Fruit fly (Drosophila melanogaster): ENCODE results near the gene CG13965.

Gene CG13965

dm6 chr2L:19916982-19917381, 45.2 kb downstream of the CG13965 start:
- TF ChIP-seq CG8478 (optimal IDR thresholded peaks at IDR 0.05) (no peak), CTCF (optimal IDR thresholded peaks at IDR 0.05) (no peak)

- TF ChIP-seq CTCF (optimal IDR thresholded peaks at IDR 0.05) (peak; percentile 32 to 75), CG8478 (optimal IDR thresholded peaks at IDR 0.05) (no peak)
Observed at dm6 chr2L:19915195-19915594, 47.0 kb downstream of the CG13965 start.

- TF ChIP-seq CG8478 (optimal IDR thresholded peaks at IDR 0.05): no peak
- TF ChIP-seq CTCF (optimal IDR thresholded peaks at IDR 0.05): no peak
Observed at dm6 chr2L:19913416-19913815, 48.7 kb downstream of the CG13965 start, which contains the start of gene TotE. Gene TotE (minus strand): TSS chr2L:19913516.

dm6 chr2L:19912277-19912676, 49.9 kb downstream of the CG13965 start, which contains the start of gene TotF:
Gene TotF (minus strand): TSS chr2L:19912377.
- TF ChIP-seq CTCF (optimal IDR thresholded peaks at IDR 0.05) (no peak), CG8478 (optimal IDR thresholded peaks at IDR 0.05) (no peak)
